Worm (Caenorhabditis elegans): Measurements from ENCODE around the gene C06G3.3.

The C06G3.3 gene

ce11 chrIV:7047762-7048178 is 11.8 kb downstream of the C06G3.3 start:
- TF ChIP-seq cog-1 (tag; optimal IDR thresholded peaks at IDR 0.05) (no peak), tab-1 (GFP tag; IDR thresholded peaks at IDR 0.05) (no peak), med-1 (GFP tag; optimal IDR thresholded peaks at IDR 0.05; ENCODE audit: insufficient read depth) (no peak), klf-2 (GFP tag; conservative IDR thresholded peaks at IDR 0.05) (no peak), flt-1 (GFP tag; IDR thresholded peaks at IDR 0.05) (no peak), ref-1 (GFP tag; conservative IDR thresholded peaks at IDR 0.05) (no peak), ztf-23 (GFP tag; IDR thresholded peaks at IDR 0.05) (no peak), T22C8.4 (GFP tag; IDR thresholded peaks at IDR 0.05) (no peak), ztf-29 (GFP tag; IDR thresholded peaks at IDR 0.05) (no peak)

ce11 chrIV:7048637-7049245 is 12.8 kb downstream of the C06G3.3 start:
- TF ChIP-seq T22C8.4 (GFP tag; IDR thresholded peaks at IDR 0.05) (no peak), flt-1 (GFP tag; IDR thresholded peaks at IDR 0.05) (no peak), ref-1 (GFP tag; conservative IDR thresholded peaks at IDR 0.05) (no peak), ztf-23 (GFP tag; IDR thresholded peaks at IDR 0.05) (no peak), cog-1 (tag; optimal IDR thresholded peaks at IDR 0.05) (no peak), ztf-29 (GFP tag; IDR thresholded peaks at IDR 0.05) (no peak), klf-2 (GFP tag; conservative IDR thresholded peaks at IDR 0.05) (no peak), med-1 (GFP tag; optimal IDR thresholded peaks at IDR 0.05; ENCODE audit: insufficient read depth) (no peak), tab-1 (GFP tag; IDR thresholded peaks at IDR 0.05) (no peak)

- TF ChIP-seq klf-2 (GFP tag; conservative IDR thresholded peaks at IDR 0.05) (no peak), ref-1 (GFP tag; conservative IDR thresholded peaks at IDR 0.05) (no peak), cog-1 (tag; optimal IDR thresholded peaks at IDR 0.05) (no peak), ztf-29 (GFP tag; IDR thresholded peaks at IDR 0.05) (no peak), ztf-23 (GFP tag; IDR thresholded peaks at IDR 0.05) (no peak), flt-1 (GFP tag; IDR thresholded peaks at IDR 0.05) (no peak), T22C8.4 (GFP tag; IDR thresholded peaks at IDR 0.05) (no peak), med-1 (GFP tag; optimal IDR thresholded peaks at IDR 0.05; ENCODE audit: insufficient read depth) (no peak)
Measured at ce11 chrIV:7049672-7050206, 13.8 kb downstream of the C06G3.3 start, which contains the start of gene nhr-105. Gene nhr-105 (plus strand): TSS chrIV:7050156.

ce11 chrIV:7051515-7051914 is 15.6 kb downstream of the C06G3.3 start:
- TF ChIP-seq ztf-29 (GFP tag; IDR thresholded peaks at IDR 0.05) (no peak), cog-1 (tag; optimal IDR thresholded peaks at IDR 0.05) (no peak), flt-1 (GFP tag; IDR thresholded peaks at IDR 0.05) (no peak), ref-1 (GFP tag; conservative IDR thresholded peaks at IDR 0.05) (no peak), med-1 (GFP tag; optimal IDR thresholded peaks at IDR 0.05; ENCODE audit: insufficient read depth) (no peak), klf-2 (GFP tag; conservative IDR thresholded peaks at IDR 0.05) (no peak), T22C8.4 (GFP tag; IDR thresholded peaks at IDR 0.05) (no peak), ztf-23 (GFP tag; IDR thresholded peaks at IDR 0.05) (no peak), tab-1 (GFP tag; IDR thresholded peaks at IDR 0.05) (no peak)

- TF ChIP-seq flt-1 (GFP tag; IDR thresholded peaks at IDR 0.05): no peak
- no peak for TF ChIP-seq klf-2 (GFP tag; conservative IDR thresholded peaks at IDR 0.05)
- TF ChIP-seq T22C8.4 (GFP tag; IDR thresholded peaks at IDR 0.05): no peak
- no peak for TF ChIP-seq ztf-23 (GFP tag; IDR thresholded peaks at IDR 0.05)
- TF ChIP-seq tab-1 (GFP tag; IDR thresholded peaks at IDR 0.05): no peak
- no peak for TF ChIP-seq ref-1 (GFP tag; conservative IDR thresholded peaks at IDR 0.05)
- TF ChIP-seq ztf-29 (GFP tag; IDR thresholded peaks at IDR 0.05): no peak
- TF ChIP-seq med-1 (GFP tag; optimal IDR thresholded peaks at IDR 0.05; ENCODE audit: insufficient read depth): no peak
- TF ChIP-seq cog-1 (tag; optimal IDR thresholded peaks at IDR 0.05): no peak
Measured at ce11 chrIV:7052135-7052534, 16.2 kb downstream of the C06G3.3 start.

- no peak for TF ChIP-seq flt-1 (GFP tag; IDR thresholded peaks at IDR 0.05)
- TF ChIP-seq T22C8.4 (GFP tag; IDR thresholded peaks at IDR 0.05): no peak
- TF ChIP-seq med-1 (GFP tag; optimal IDR thresholded peaks at IDR 0.05; ENCODE audit: insufficient read depth): no peak
- no peak for TF ChIP-seq ztf-29 (GFP tag; IDR thresholded peaks at IDR 0.05)
- TF ChIP-seq klf-2 (GFP tag; conservative IDR thresholded peaks at IDR 0.05): no peak
- no peak for TF ChIP-seq tab-1 (GFP tag; IDR thresholded peaks at IDR 0.05)
- TF ChIP-seq ztf-23 (GFP tag; IDR thresholded peaks at IDR 0.05): no peak
Measured at ce11 chrIV:7057677-7058076, 21.8 kb downstream of the C06G3.3 start, which contains the start of gene srx-50. Gene srx-50 (plus strand): TSS chrIV:7057977.

- TF ChIP-seq cog-1 (tag; optimal IDR thresholded peaks at IDR 0.05) (no peak), flt-1 (GFP tag; IDR thresholded peaks at IDR 0.05) (no peak), med-1 (GFP tag; optimal IDR thresholded peaks at IDR 0.05; ENCODE audit: insufficient read depth) (no peak), ref-1 (GFP tag; conservative IDR thresholded peaks at IDR 0.05) (no peak), T22C8.4 (GFP tag; IDR thresholded peaks at IDR 0.05) (no peak), tab-1 (GFP tag; IDR thresholded peaks at IDR 0.05) (no peak), klf-2 (GFP tag; conservative IDR thresholded peaks at IDR 0.05) (no peak), ztf-29 (GFP tag; IDR thresholded peaks at IDR 0.05) (no peak), ztf-23 (GFP tag; IDR thresholded peaks at IDR 0.05) (no peak)
Measured at ce11 chrIV:7062697-7063096, 26.8 kb downstream of the C06G3.3 start.

- TF ChIP-seq med-1 (GFP tag; optimal IDR thresholded peaks at IDR 0.05; ENCODE audit: insufficient read depth): no peak
- TF ChIP-seq flt-1 (GFP tag; IDR thresholded peaks at IDR 0.05): no peak
- TF ChIP-seq T22C8.4 (GFP tag; IDR thresholded peaks at IDR 0.05): no peak
- no peak for TF ChIP-seq ztf-29 (GFP tag; IDR thresholded peaks at IDR 0.05)
- TF ChIP-seq cog-1 (tag; optimal IDR thresholded peaks at IDR 0.05): no peak
- no peak for TF ChIP-seq ref-1 (GFP tag; conservative IDR thresholded peaks at IDR 0.05)
- TF ChIP-seq tab-1 (GFP tag; IDR thresholded peaks at IDR 0.05): no peak
- no peak for TF ChIP-seq klf-2 (GFP tag; conservative IDR thresholded peaks at IDR 0.05)
- no peak for TF ChIP-seq ztf-23 (GFP tag; IDR thresholded peaks at IDR 0.05)
Measured at ce11 chrIV:7065022-7065421, 29.1 kb downstream of the C06G3.3 start, which contains the start of gene Y43B11AL.1. Gene Y43B11AL.1 (plus strand): TSS chrIV:7065322.

ce11 chrIV:7067446-7067845 is 31.5 kb downstream of the C06G3.3 start:
- TF ChIP-seq ref-1 (GFP tag; conservative IDR thresholded peaks at IDR 0.05) (no peak), flt-1 (GFP tag; IDR thresholded peaks at IDR 0.05) (no peak), cog-1 (tag; optimal IDR thresholded peaks at IDR 0.05) (no peak)
